Worm (Caenorhabditis elegans) whole organism, mixed stage, embryonic: ENCODE results near the gene bath-28.

Source experiments
- bed-3 ChIP-seq: fragments of 200-800 bp; sonication (Bioruptor generic); optimal IDR thresholded peaks from 3 replicates; lab custom pipeline; 2018; ENCODE audit warnings: mild to moderate bottlenecking, missing genetic modification characterization, moderate library complexity, missing compliant biosample characterization
- ces-1 ChIP-seq: fragments of 150-350 bp; optimal IDR thresholded peaks from 2 replicates; lab custom pipeline; 2014; ENCODE audit warnings: missing biosample characterization, missing genetic modification reagents, missing genetic modification characterization
- nhr-28 ChIP-seq: fragments of 150-350 bp; optimal IDR thresholded peaks from 2 replicates; lab custom pipeline; 2014; ENCODE audit warnings: missing biosample characterization, missing genetic modification characterization
- snpc-4 ChIP-seq: fragments of 150-350 bp; optimal IDR thresholded peaks from 2 replicates; lab custom pipeline; 2014; ENCODE audit warnings: missing biosample characterization, missing genetic modification characterization
- sptf-1 ChIP-seq: sonication (generic microtip); optimal IDR thresholded peaks from 2 replicates; lab custom pipeline; 2017; ENCODE audit warnings: mild to moderate bottlenecking, missing genetic modification characterization, moderate library complexity, missing compliant biosample characterization
- unc-62 ChIP-seq: fragments of 150-350 bp; optimal IDR thresholded peaks from 2 replicates; lab custom pipeline; 2014; ENCODE audit warnings: missing biosample characterization, missing genetic modification reagents, missing genetic modification characterization
- ztf-11 ChIP-seq: fragments of 150-350 bp; optimal IDR thresholded peaks from 2 replicates; lab custom pipeline; 2014; ENCODE audit warnings: missing biosample characterization, missing genetic modification characterization

- TF ChIP-seq unc-62 (GFP tag; lab: Kevin White, UChicago) (no peak), snpc-4 (tag; lab: Kevin White, UChicago) (no peak), ztf-11 (tag; lab: Kevin White, UChicago) (no peak), ces-1 (no peak), nhr-28 (no peak), sptf-1 (no peak), bed-3 (GFP tag; lab: Kevin White, UChicago) (no peak)
Observed at ce11 chrII:3327104-3327503, 17.7 kb downstream of the bath-28 start, which contains the start of gene Y46D2A.3.
